Fruit fly (Drosophila melanogaster) whole organism, embryonic: ENCODE results near the gene CG8173.

Experiments used
- Asciz ChIP-seq: fragments of 200-800 bp; sonication (Bioruptor generic); optimal IDR thresholded peaks from 2 replicates; lab custom pipeline; 2017; ENCODE audit warnings: missing biosample characterization, mild to moderate bottlenecking, missing genetic modification characterization, missing genetic modification reagents
- Atf-2 ChIP-seq: fragments of 200-800 bp; sonication (Bioruptor generic); optimal IDR thresholded peaks from 2 replicates; lab custom pipeline; 2016; ENCODE audit warnings: missing biosample characterization, missing genetic modification characterization
- Bdp1 ChIP-seq: fragments of 200-800 bp; sonication (Bioruptor generic); optimal IDR thresholded peaks from 3 replicates; lab custom pipeline; 2016; ENCODE audit warnings: missing biosample characterization, missing genetic modification characterization
- Blimp-1 ChIP-seq: fragments of 200-800 bp; sonication (Bioruptor generic); optimal IDR thresholded peaks from 3 replicates; lab custom pipeline; 2018; ENCODE audit warnings: missing biosample characterization, missing genetic modification characterization, mild to moderate bottlenecking, moderate library complexity, missing genetic modification reagents
- CG10147 ChIP-seq: fragments of 200-800 bp; sonication (Bioruptor generic); optimal IDR thresholded peaks from 2 replicates; lab custom pipeline; 2019; ENCODE audit warnings: missing biosample characterization, mild to moderate bottlenecking, missing genetic modification characterization, moderate library complexity
- CG10979 ChIP-seq: fragments of 200-800 bp; sonication (Bioruptor generic); optimal IDR thresholded peaks from 2 replicates; lab custom pipeline; 2018; ENCODE audit warnings: missing biosample characterization, mild to moderate bottlenecking, missing genetic modification characterization, moderate library complexity
- CG13894 ChIP-seq: fragments of 200-800 bp; sonication (Bioruptor generic); optimal IDR thresholded peaks from 3 replicates; lab custom pipeline; 2018; ENCODE audit warnings: missing biosample characterization, mild to moderate bottlenecking, missing genetic modification characterization, moderate library complexity
- CG17568 ChIP-seq: fragments of 200-800 bp; sonication (Bioruptor generic); optimal IDR thresholded peaks from 2 replicates; lab custom pipeline; 2018; ENCODE audit warnings: missing biosample characterization, mild to moderate bottlenecking, missing genetic modification characterization, moderate library complexity
- CG18262 ChIP-seq: fragments of 200-800 bp; optimal IDR thresholded peaks from 3 replicates; lab custom pipeline; 2019; ENCODE audit warnings: missing biosample characterization, mild to moderate bottlenecking, missing genetic modification characterization, moderate library complexity
- CG3281 ChIP-seq: fragments of 200-800 bp; sonication (Bioruptor generic); optimal IDR thresholded peaks from 3 replicates; lab custom pipeline; 2017; ENCODE audit warnings: missing biosample characterization, mild to moderate bottlenecking, missing genetic modification characterization
- CG4707 ChIP-seq: fragments of 200-800 bp; sonication (Bioruptor generic); optimal IDR thresholded peaks from 2 replicates; lab custom pipeline; 2018; ENCODE audit warnings: missing biosample characterization, mild to moderate bottlenecking, missing genetic modification characterization, moderate library complexity
- CG7372 ChIP-seq: fragments of 200-800 bp; sonication (Bioruptor generic); IDR thresholded peaks from 2 replicates; pipeline ENCODE4 v1.3.6; 2022; ENCODE audit warnings: missing biosample characterization, missing genetic modification characterization
- CG7556 ChIP-seq: fragments of 200-800 bp; sonication (Bioruptor generic); optimal IDR thresholded peaks from 2 replicates; lab custom pipeline; 2017; ENCODE audit warnings: missing biosample characterization, mild to moderate bottlenecking, missing genetic modification characterization
- CG7963 ChIP-seq: fragments of 200-800 bp; sonication (Bioruptor generic); IDR thresholded peaks from 3 replicates; pipeline ENCODE4 v1.3.6; 2022; ENCODE audit warnings: missing biosample characterization, missing genetic modification characterization; ENCODE audit not compliant: partially characterized antibody
- CG8290 ChIP-seq, 3 experiments: fragments of 200-800 bp; sonication (Bioruptor generic); optimal IDR thresholded peaks; 2 replicates each; lab custom pipeline; 2016 to 2019; ENCODE audit warnings: missing biosample characterization in 3 of 3, missing genetic modification characterization in 3 of 3, mild to moderate bottlenecking in 2 of 3, moderate library complexity in 1 of 3
- Deaf1 ChIP-seq: fragments of 200-800 bp; optimal IDR thresholded peaks from 3 replicates; lab custom pipeline; 2019; ENCODE audit warnings: missing biosample characterization, mild to moderate bottlenecking, missing genetic modification characterization, moderate library complexity
- Dek ChIP-seq: fragments of 200-800 bp; sonication (Bioruptor generic); optimal IDR thresholded peaks from 3 replicates; lab custom pipeline; 2019; ENCODE audit warnings: missing biosample characterization, mild to moderate bottlenecking, missing genetic modification characterization, moderate library complexity
- Dref ChIP-seq: fragments of 200-800 bp; sonication (Bioruptor generic); IDR thresholded peaks from 2 replicates; pipeline ENCODE4 v1.3.6; 2022; ENCODE audit warnings: missing biosample characterization, missing genetic modification characterization
- Gsc ChIP-seq: fragments of 200-800 bp; sonication (Bioruptor generic); IDR thresholded peaks from 2 replicates; pipeline ENCODE4 v1.3.6; 2022; ENCODE audit warnings: missing biosample characterization, missing genetic modification characterization
- H15 ChIP-seq: fragments of 200-800 bp; sonication (Bioruptor generic); IDR thresholded peaks from 3 replicates; pipeline ENCODE4 v1.3.6; 2022; ENCODE audit warnings: missing biosample characterization, missing genetic modification characterization
- Oli ChIP-seq: fragments of 200-800 bp; sonication (Bioruptor generic); optimal IDR thresholded peaks from 2 replicates; lab custom pipeline; 2018; ENCODE audit warnings: missing biosample characterization, mild to moderate bottlenecking, missing genetic modification characterization, moderate library complexity
- Optix ChIP-seq: fragments of 200-800 bp; sonication (Bioruptor generic); IDR thresholded peaks from 3 replicates; pipeline ENCODE4 v1.3.6; 2022; ENCODE audit warnings: missing biosample characterization, missing genetic modification characterization
- Sox100B ChIP-seq: fragments of 200-800 bp; sonication (Bioruptor generic); optimal IDR thresholded peaks from 3 replicates; lab custom pipeline; 2018; ENCODE audit warnings: missing biosample characterization, mild to moderate bottlenecking, missing genetic modification characterization
- Sry-δ ChIP-seq: fragments of 200-800 bp; sonication (Bioruptor generic); optimal IDR thresholded peaks from 2 replicates; lab custom pipeline; 2016; ENCODE audit warnings: missing biosample characterization, missing genetic modification characterization
- Stat92E ChIP-seq, 3 experiments: fragments of >200 bp in 2 of 3; fragments of 200-800 bp in 1 of 3; sonication (Bioruptor generic) in 1 of 3; optimal IDR thresholded peaks; 2 replicates each; lab custom pipeline; 2017 to 2019; ENCODE audit warnings: missing biosample characterization in 3 of 3, missing genetic modification characterization in 3 of 3, mild to moderate bottlenecking in 1 of 3, moderate library complexity in 1 of 3
- Usf ChIP-seq: fragments of 200-800 bp; sonication (Bioruptor generic); optimal IDR thresholded peaks from 2 replicates; lab custom pipeline; 2017; ENCODE audit warnings: missing genotype, missing biosample characterization, missing genetic modification characterization
- al ChIP-seq: fragments of 200-800 bp; sonication (Bioruptor generic); IDR thresholded peaks from 2 replicates; pipeline ENCODE4 v1.3.6; 2022; ENCODE audit warnings: missing biosample characterization, missing genetic modification characterization
- ara ChIP-seq: fragments of 200-800 bp; sonication (Bioruptor generic); IDR thresholded peaks from 2 replicates; pipeline ENCODE4 v1.3.6; 2022; ENCODE audit warnings: missing biosample characterization, missing genetic modification characterization
- cad ChIP-seq: fragments of >200 bp; optimal IDR thresholded peaks from 2 replicates; lab custom pipeline; 2017; ENCODE audit warnings: missing biosample characterization, missing genetic modification characterization
- chinmo ChIP-seq: fragments of 200-800 bp; sonication (Bioruptor generic); IDR thresholded peaks from 4 replicates; pipeline ENCODE4 v1.3.6; 2022; ENCODE audit warnings: missing biosample characterization, missing genetic modification characterization; ENCODE audit not compliant: partially characterized antibody
- ci ChIP-seq: fragments of 200-800 bp; sonication (Bioruptor generic); IDR thresholded peaks from 3 replicates; pipeline ENCODE4 v1.3.6; 2022; ENCODE audit warnings: missing biosample characterization, missing genetic modification characterization
- dpn ChIP-seq, 2 experiments: fragments of 200-800 bp; sonication (Bioruptor generic); optimal IDR thresholded peaks; 3 replicates each; lab custom pipeline; 2016; ENCODE audit warnings: missing biosample characterization in 2 of 2, missing genetic modification characterization in 2 of 2
- ftz-f1 ChIP-seq: fragments of 200-800 bp; sonication (Bioruptor generic); optimal IDR thresholded peaks from 2 replicates; lab custom pipeline; 2016; ENCODE audit warnings: missing biosample characterization, missing genetic modification characterization
- gem ChIP-seq: fragments of 200-800 bp; sonication (Bioruptor generic); optimal IDR thresholded peaks from 2 replicates; lab custom pipeline; 2019; ENCODE audit warnings: missing biosample characterization, mild to moderate bottlenecking, missing genetic modification characterization, moderate library complexity
- grau ChIP-seq: fragments of 200-800 bp; optimal IDR thresholded peaks from 3 replicates; lab custom pipeline; 2019; ENCODE audit warnings: missing biosample characterization, mild to moderate bottlenecking, missing genetic modification characterization, moderate library complexity
- gsb-n ChIP-seq: fragments of 200-800 bp; sonication (Bioruptor generic); optimal IDR thresholded peaks from 3 replicates; lab custom pipeline; 2018; ENCODE audit warnings: missing biosample characterization, mild to moderate bottlenecking, missing genetic modification characterization
- lola ChIP-seq, 3 experiments: fragments of >200 bp in 2 of 3; fragments of 200-800 bp in 1 of 3; sonication (Bioruptor generic) in 1 of 3; optimal IDR thresholded peaks; 2 replicates each; lab custom pipeline; 2017 to 2019; ENCODE audit warnings: missing biosample characterization in 3 of 3, missing genetic modification characterization in 3 of 3, mild to moderate bottlenecking in 1 of 3, moderate library complexity in 1 of 3
- nom ChIP-seq: fragments of 200-800 bp; sonication (Bioruptor generic); optimal IDR thresholded peaks from 2 replicates; lab custom pipeline; 2017; ENCODE audit warnings: missing biosample characterization, missing genetic modification characterization, mild to moderate bottlenecking, moderate library complexity, missing genetic modification reagents
- oc ChIP-seq: fragments of 200-800 bp; sonication (Bioruptor generic); optimal IDR thresholded peaks from 2 replicates; lab custom pipeline; 2018; ENCODE audit warnings: missing biosample characterization, mild to moderate bottlenecking, missing genetic modification characterization, moderate library complexity
- org-1 ChIP-seq: fragments of 200-800 bp; sonication (Bioruptor generic); optimal IDR thresholded peaks from 2 replicates; lab custom pipeline; 2017; ENCODE audit warnings: missing biosample characterization, missing genetic modification characterization
- phol ChIP-seq: fragments of 200-800 bp; sonication (Bioruptor generic); optimal IDR thresholded peaks from 3 replicates; lab custom pipeline; 2018; ENCODE audit warnings: missing biosample characterization, mild to moderate bottlenecking, missing genetic modification characterization, moderate library complexity
- psq ChIP-seq: fragments of 200-800 bp; sonication (Bioruptor generic); optimal IDR thresholded peaks from 2 replicates; lab custom pipeline; 2017; ENCODE audit warnings: missing biosample characterization, missing genetic modification characterization
- run ChIP-seq: fragments of 200-800 bp; sonication (Bioruptor generic); optimal IDR thresholded peaks from 3 replicates; lab custom pipeline; 2018; ENCODE audit warnings: missing biosample characterization, mild to moderate bottlenecking, missing genetic modification characterization
- sens ChIP-seq: fragments of 200-800 bp; sonication (Bioruptor generic); peaks from one replicate; lab custom pipeline; 2016; ENCODE audit warnings: missing biosample characterization, missing genetic modification characterization
- sim ChIP-seq: fragments of 200-800 bp; sonication (Bioruptor generic); IDR thresholded peaks from 2 replicates; pipeline ENCODE4 v1.3.6; 2022; ENCODE audit warnings: missing biosample characterization, missing genetic modification characterization
- slp2 ChIP-seq: fragments of 200-800 bp; sonication (Bioruptor generic); optimal IDR thresholded peaks from 2 replicates; lab custom pipeline; 2016; ENCODE audit warnings: missing biosample characterization, missing genetic modification characterization
- trh ChIP-seq: fragments of 200-800 bp; sonication (Bioruptor generic); optimal IDR thresholded peaks from 2 replicates; lab custom pipeline; 2016; ENCODE audit warnings: missing biosample characterization, missing genetic modification characterization
- yki ChIP-seq: fragments of >200 bp; optimal IDR thresholded peaks from 3 replicates; lab custom pipeline; 2018
- z ChIP-seq: fragments of 200-800 bp; sonication (Bioruptor generic); IDR thresholded peaks from 3 replicates; pipeline ENCODE4 v1.3.6; 2022; ENCODE audit warnings: missing biosample characterization, missing genetic modification characterization

CG8173 gene

dm6 chrX:17679642-17680571, 29.5 kb downstream of the CG8173 start (continued):
- TF ChIP-seq Deaf1 (peak; percentile 65), CG8290 (GFP tag; optimal IDR thresholded peaks at IDR 0.05; lab: Kevin White, UChicago) (no peak), CG8290 (tag; optimal IDR thresholded peaks at IDR 0.05; lab: Kevin White, UChicago) (no peak), ara (no peak), Usf (no peak), Sry-δ (no peak), CG4707 (no peak), CG7372 (no peak), slp2 (GFP tag; lab: Kevin White, UChicago) (no peak), CG3281 (no peak), yki (lab: Kevin White, UChicago) (no peak), grau (tag; lab: Kevin White, UChicago) (no peak), CG7963 (no peak), gem (tag; lab: Kevin White, UChicago) (peak; percentile 46), org-1 (GFP tag; lab: Kevin White, UChicago) (no peak), al (GFP tag; lab: Robert Waterston, UW) (no peak), z (GFP tag; lab: Robert Waterston, UW) (no peak), psq (no peak), Gsc (no peak), Bdp1 (GFP tag; lab: Kevin White, UChicago) (no peak), Dek (no peak), Optix (GFP tag; lab: Robert Waterston, UW) (no peak), run (no peak), chinmo (GFP tag; lab: Robert Waterston, UW) (peak; percentile 81; the same call in 2 of the 4 replicates), CG18262 (peak; percentile 9), trh (GFP tag; lab: Kevin White, UChicago) (no peak), Stat92E (GFP tag; optimal IDR thresholded peaks at IDR 0.05; lab: Kevin White, UChicago) (no peak), CG10147 (no peak), Atf-2 (GFP tag; lab: Kevin White, UChicago) (no peak), oc (tag; lab: Kevin White, UChicago) (no peak), ftz-f1 (no peak), H15 (no peak), sens (GFP tag; lab: Kevin White, UChicago) (peak; percentile 73), gsb-n (no peak), sim (GFP tag; lab: Robert Waterston, UW) (no peak), CG7556 (GFP tag; lab: Kevin White, UChicago) (no peak), cad (GFP tag; lab: Kevin White, UChicago) (no peak), Sox100B (GFP tag; lab: Kevin White, UChicago) (peak; percentile 37)

dm6 chrX:17677953-17678668, 31.3 kb downstream of the CG8173 start:
- TF ChIP-seq CG10979 (peak; percentile 2), Asciz (peak; percentile 1), phol (peak; percentile 2), sens (GFP tag; lab: Kevin White, UChicago) (peak; percentile 52), CG18262 (peak; percentile 22), Oli (tag; lab: Kevin White, UChicago) (peak; percentile 4), Dref (GFP tag; lab: Robert Waterston, UW) (no peak), Blimp-1 (GFP tag; lab: Kevin White, UChicago) (peak; percentile 19), dpn (GFP tag; optimal IDR thresholded peaks at IDR 0.05; lab: Kevin White, UChicago) (no peak), ci (0 out of 3 replicates have a peak, but pooled peaks have one; percentile 27), CG13894 (tag; lab: Kevin White, UChicago) (no peak), nom (GFP tag; lab: Kevin White, UChicago) (peak; percentile 73), lola (GFP tag; optimal IDR thresholded peaks at IDR 0.05; lab: Kevin White, UChicago) (peak in 1 of 3 experiments; percentile 16), CG17568 (GFP tag; lab: Kevin White, UChicago) (no peak)
